Fruit fly (Drosophila melanogaster): ENCODE results near the gene RpL13.
A peak's percentile ranks its signal among the peaks of the same experiment; 100 is the strongest.

- TF ChIP-seq fd96Ca (GFP tag; IDR thresholded peaks at IDR 0.05) = peak; percentile 43; the same call in 1 of the 3 replicates
- peak; percentile 78 for TF ChIP-seq Ets98B (GFP tag; IDR thresholded peaks at IDR 0.05)
- TF ChIP-seq CG10348 (GFP tag; IDR thresholded peaks at IDR 0.05) = no peak
- no peak for TF ChIP-seq rn (GFP tag; IDR thresholded peaks at IDR 0.05)
- peak; percentile 80 for TF ChIP-seq CG12605 (GFP tag; IDR thresholded peaks at IDR 0.05)
- TF ChIP-seq CG14655 (GFP tag; optimal IDR thresholded peaks at IDR 0.05) = peak; percentile 78
- peak; percentile 2 for TF ChIP-seq CG34367 (tag; optimal IDR thresholded peaks at IDR 0.05)
- TF ChIP-seq CG13204 (GFP tag; optimal IDR thresholded peaks at IDR 0.05) = peak; percentile 42
Measured at dm6 chr2L:9918020-9918959, 48.8 kb upstream of the RpL13 start, which contains the start of the genes CG5885 and CG4598.
